Fruit fly (Drosophila melanogaster): ENCODE results near the gene CG4098.

Gene CG4098

DNA sequence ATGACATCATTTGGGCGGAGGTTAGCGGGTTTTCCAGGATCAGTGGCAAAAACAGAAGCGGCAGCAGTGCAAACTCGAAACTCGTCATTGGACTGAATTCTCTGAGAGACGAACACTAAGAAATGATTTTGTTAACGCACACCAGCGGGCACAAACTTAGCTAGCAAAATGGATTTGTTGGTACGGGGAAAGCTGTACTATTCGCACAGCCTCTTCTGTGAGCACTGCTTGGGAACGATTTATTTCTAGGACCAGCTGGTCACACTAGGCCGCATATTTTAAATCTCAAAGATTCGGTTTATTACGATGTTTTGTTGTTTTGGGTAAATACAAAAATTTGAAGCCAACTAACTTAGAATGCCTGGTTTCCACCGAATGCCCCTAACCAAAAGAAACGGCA lies at the start of gene CG4098 (continued):
- TF ChIP-seq bcd (GFP tag; optimal IDR thresholded peaks at IDR 0.05) (peak; percentile 47), CG12071 (GFP tag; optimal IDR thresholded peaks at IDR 0.05) (peak; percentile 24), dysf (GFP tag; IDR thresholded peaks at IDR 0.05) (peak; percentile 70), CG2712 (tag; optimal IDR thresholded peaks at IDR 0.05) (peak; percentile 37), lmd (GFP tag; IDR thresholded peaks at IDR 0.05) (peak; percentile 68; the same call in 1 of the 2 replicates), tgo (GFP tag; IDR thresholded peaks at IDR 0.05) (peak; percentile 69), Sox102F (GFP tag; optimal IDR thresholded peaks at IDR 0.05) (peak; percentile 29), Oli (tag; optimal IDR thresholded peaks at IDR 0.05) (peak; percentile 1), CG9932 (GFP tag; IDR thresholded peaks at IDR 0.05) (peak; percentile 88), Dip2 (GFP tag; IDR thresholded peaks at IDR 0.05) (no peak), abd-A (tag; optimal IDR thresholded peaks at IDR 0.05) (no peak), CG9876 (GFP tag; optimal IDR thresholded peaks at IDR 0.05) (peak; percentile 26), CG31388 (GFP tag; optimal IDR thresholded peaks at IDR 0.05) (no peak), CG8765 (GFP tag; IDR thresholded peaks at IDR 0.05) (no peak), Nf-YA (GFP tag; IDR thresholded peaks at IDR 0.05) (peak; percentile 48; the same call in 1 of the 2 replicates), ci (GFP tag; IDR thresholded peaks at IDR 0.05) (peak; percentile 87; the same call in 2 of the 3 replicates), cg (GFP tag; optimal IDR thresholded peaks at IDR 0.05) (no peak), CG11723 (GFP tag; optimal IDR thresholded peaks at IDR 0.05) (no peak), ken (GFP tag; IDR thresholded peaks at IDR 0.05) (peak; percentile 83), CG30431 (GFP tag; optimal IDR thresholded peaks at IDR 0.05) (peak; percentile 29), pnt (GFP tag; optimal IDR thresholded peaks at IDR 0.05) (peak; percentile 35), CG3847 (GFP tag; IDR thresholded peaks at IDR 0.05) (peak; percentile 93), CG34422 (GFP tag; IDR thresholded peaks at IDR 0.05) (peak; percentile 34; the same call in 1 of the 3 replicates), Chrac-16 (GFP tag; optimal IDR thresholded peaks at IDR 0.05) (peak; percentile 51), lab (GFP tag; optimal IDR thresholded peaks at IDR 0.05) (peak; percentile 67), ind (GFP tag; optimal IDR thresholded peaks at IDR 0.05) (peak; percentile 75), Atf3 (GFP tag; optimal IDR thresholded peaks at IDR 0.05) (peak; percentile 36), dmrt99B (tag; optimal IDR thresholded peaks at IDR 0.05) (peak; percentile 31), stc (GFP tag; IDR thresholded peaks at IDR 0.05) (peak; percentile 38; the same call in 1 of the 2 replicates), lola (GFP tag; optimal IDR thresholded peaks at IDR 0.05) (no peak), Dref (GFP tag; IDR thresholded peaks at IDR 0.05) (peak; percentile 53), Lim3 (GFP tag; IDR thresholded peaks at IDR 0.05) (no peak), Poxn (GFP tag; IDR thresholded peaks at IDR 0.05) (no peak), hbn (GFP tag; IDR thresholded peaks at IDR 0.05; ENCODE audit: partially characterized antibody) (peak; percentile 21; the same call in 1 of the 2 replicates), CG8924 (tag; optimal IDR thresholded peaks at IDR 0.05) (peak; percentile 1), mam (GFP tag; optimal IDR thresholded peaks at IDR 0.05) (peak; percentile 69), Bteb2 (GFP tag; optimal IDR thresholded peaks at IDR 0.05) (no peak), twi (tag; optimal IDR thresholded peaks at IDR 0.05) (no peak), CG4617 (GFP tag; optimal IDR thresholded peaks at IDR 0.05; ENCODE audit: borderline replicate concordance) (peak; percentile 71), z (GFP tag; IDR thresholded peaks at IDR 0.05) (no peak), CG9609 (GFP tag; optimal IDR thresholded peaks at IDR 0.05) (peak; percentile 45), Hey (tag; optimal IDR thresholded peaks at IDR 0.05) (no peak), CG10959 (GFP tag; IDR thresholded peaks at IDR 0.05) (no peak; the same call in 1 of the 2 replicates), CG10321 (GFP tag; IDR thresholded peaks at IDR 0.05) (0 out of 2 replicates have a peak, but pooled peaks have one; percentile 9), Tbp (GFP tag; optimal IDR thresholded peaks at IDR 0.05) (no peak), kah (GFP tag; optimal IDR thresholded peaks at IDR 0.05) (no peak), usp (GFP tag; optimal IDR thresholded peaks at IDR 0.05) (no peak), CG12391 (tag; optimal IDR thresholded peaks at IDR 0.05) (peak; percentile 53), tll (GFP tag; optimal IDR thresholded peaks at IDR 0.05) (no peak), ac (GFP tag; optimal IDR thresholded peaks at IDR 0.05) (no peak), CG43689 (GFP tag; IDR thresholded peaks at IDR 0.05) (no peak)
